Fruit fly (Drosophila melanogaster) whole organism, embryonic: ENCODE results near the gene Cypl.

Source experiments
- CG15011 ChIP-seq: fragments of 200-800 bp; sonication (Bioruptor generic); optimal IDR thresholded peaks from 3 replicates; lab custom pipeline; 2018; ENCODE audit warnings: missing biosample characterization, mild to moderate bottlenecking, missing genetic modification characterization
- CG15269 ChIP-seq: fragments of 200-800 bp; sonication (Bioruptor generic); optimal IDR thresholded peaks from 2 replicates; lab custom pipeline; 2018; ENCODE audit warnings: missing biosample characterization, mild to moderate bottlenecking, missing genetic modification characterization, moderate library complexity
- CG15479 ChIP-seq: fragments of 200-800 bp; sonication (Bioruptor generic); optimal IDR thresholded peaks from 3 replicates; lab custom pipeline; 2019; ENCODE audit warnings: missing biosample characterization, mild to moderate bottlenecking, missing genetic modification characterization, moderate library complexity
- Dbx ChIP-seq: fragments of 200-800 bp; sonication (Bioruptor generic); IDR thresholded peaks from 3 replicates; pipeline ENCODE4 v1.3.6; 2022; ENCODE audit warnings: missing biosample characterization, missing genetic modification characterization
- Doc3 ChIP-seq: fragments of 200-800 bp; sonication (Bioruptor generic); IDR thresholded peaks from 3 replicates; pipeline ENCODE4 v1.3.6; 2022; ENCODE audit warnings: missing biosample characterization, missing genetic modification characterization; ENCODE audit not compliant: partially characterized antibody
- abd-A ChIP-seq: fragments of 200-800 bp; sonication (Bioruptor generic); optimal IDR thresholded peaks from 3 replicates; lab custom pipeline; 2019; ENCODE audit warnings: missing biosample characterization, mild to moderate bottlenecking, missing genetic modification characterization, moderate library complexity
- corto ChIP-seq: fragments of 200-800 bp; sonication (Bioruptor generic); optimal IDR thresholded peaks from 2 replicates; lab custom pipeline; 2016; ENCODE audit warnings: missing biosample characterization, mild to moderate bottlenecking, missing genetic modification characterization, moderate library complexity
- ewg ChIP-seq: fragments of 200-800 bp; sonication (Bioruptor generic); optimal IDR thresholded peaks from 3 replicates; lab custom pipeline; 2017; ENCODE audit warnings: mild to moderate bottlenecking, missing biosample characterization, missing genetic modification reagents, missing genetic modification characterization
- hth ChIP-seq: fragments of >200 bp; optimal IDR thresholded peaks from 2 replicates; lab custom pipeline; 2017; ENCODE audit warnings: inconsistent platforms
- ken ChIP-seq: fragments of 200-800 bp; sonication (Bioruptor generic); IDR thresholded peaks from 3 replicates; pipeline ENCODE4 v1.3.6; 2022; ENCODE audit warnings: missing biosample characterization, missing genetic modification characterization
- mld ChIP-seq: fragments of 200-800 bp; sonication (Bioruptor generic); IDR thresholded peaks from 3 replicates; pipeline ENCODE4 v1.3.6; 2022; ENCODE audit warnings: missing biosample characterization, missing genetic modification characterization; ENCODE audit not compliant: partially characterized antibody
- tio ChIP-seq: fragments of 200-800 bp; sonication (Bioruptor generic); optimal IDR thresholded peaks from 2 replicates; lab custom pipeline; 2017; ENCODE audit warnings: missing biosample characterization, missing genetic modification characterization, inconsistent platforms

DNA sequence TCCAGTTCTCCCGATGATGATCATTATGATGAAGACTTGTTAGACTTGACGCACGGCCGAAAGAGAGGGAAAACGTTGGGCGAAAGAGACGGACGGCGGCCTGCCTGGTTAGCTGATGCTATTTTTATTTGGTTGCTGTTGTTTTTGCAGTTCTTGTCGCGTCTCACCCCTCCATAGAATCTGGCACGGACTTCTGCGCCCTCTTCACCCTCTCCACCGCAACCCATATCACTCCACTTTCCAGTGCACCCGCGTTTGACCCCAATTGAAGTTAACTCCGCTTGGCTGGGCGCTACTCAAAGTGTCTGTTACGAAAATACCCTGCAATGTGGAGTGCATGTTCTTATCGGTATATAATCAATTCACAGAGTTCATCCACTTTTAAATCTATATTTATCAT, 18.4 kb upstream of the Cypl start:
- TF ChIP-seq abd-A (tag; lab: Kevin White, UChicago) (no peak), corto (no peak), CG15479 (GFP tag; lab: Kevin White, UChicago) (no peak), mld (GFP tag; lab: Robert Waterston, UW) (no peak), Dbx (no peak), ken (GFP tag; lab: Robert Waterston, UW) (no peak), ewg (GFP tag; lab: Kevin White, UChicago) (no peak), tio (GFP tag; lab: Kevin White, UChicago) (no peak), Doc3 (GFP tag; lab: Robert Waterston, UW) (no peak), CG15011 (GFP tag; lab: Kevin White, UChicago) (no peak), CG15269 (no peak), hth (lab: Kevin White, UChicago) (no peak)
